Worm (Caenorhabditis elegans) whole organism, mixed stage, embryonic: Measurements from ENCODE around the gene srsx-31.

Experiments used
- M03D4.4 ChIP-seq: sonication (generic microtip); optimal IDR thresholded peaks from 2 replicates; lab custom pipeline; 2017; ENCODE audit warnings: mild to moderate bottlenecking, missing genetic modification characterization, missing compliant biosample characterization
- bed-3 ChIP-seq: fragments of 200-800 bp; sonication (Bioruptor generic); optimal IDR thresholded peaks from 3 replicates; lab custom pipeline; 2018; ENCODE audit warnings: mild to moderate bottlenecking, missing genetic modification characterization, moderate library complexity, missing compliant biosample characterization
- blmp-1 ChIP-seq: fragments of 150-350 bp; optimal IDR thresholded peaks from 2 replicates; lab custom pipeline; 2014; ENCODE audit warnings: missing biosample characterization, missing genetic modification characterization
- ceh-39 ChIP-seq: fragments of 150-350 bp; optimal IDR thresholded peaks from 2 replicates; lab custom pipeline; 2014; ENCODE audit warnings: missing biosample characterization, missing genetic modification characterization
- ceh-43 ChIP-seq: fragments of 200-800 bp; sonication (Bioruptor generic); optimal IDR thresholded peaks from 2 replicates; lab custom pipeline; 2018; ENCODE audit warnings: mild to moderate bottlenecking, missing genetic modification characterization, moderate library complexity, missing compliant biosample characterization
- ceh-83 ChIP-seq: fragments of 200-800 bp; sonication (Bioruptor generic); optimal IDR thresholded peaks from 2 replicates; lab custom pipeline; 2018; ENCODE audit warnings: mild to moderate bottlenecking, missing genetic modification characterization, missing compliant biosample characterization
- ces-1 ChIP-seq: fragments of 150-350 bp; optimal IDR thresholded peaks from 2 replicates; lab custom pipeline; 2014; ENCODE audit warnings: missing biosample characterization, missing genetic modification reagents, missing genetic modification characterization
- cnd-1 ChIP-seq: fragments of 200-800 bp; sonication (Bioruptor generic); optimal IDR thresholded peaks from 2 replicates; lab custom pipeline; 2018; ENCODE audit warnings: mild to moderate bottlenecking, missing genetic modification characterization, missing compliant biosample characterization
- drap-1 ChIP-seq: fragments of 200-800 bp; sonication (Bioruptor generic); optimal IDR thresholded peaks from 3 replicates; lab custom pipeline; 2018; ENCODE audit warnings: mild to moderate bottlenecking, missing genetic modification characterization, missing compliant biosample characterization
- elt-1 ChIP-seq: sonication (generic microtip); optimal IDR thresholded peaks from 2 replicates; lab custom pipeline; 2017; ENCODE audit warnings: missing genetic modification characterization, mild to moderate bottlenecking, missing compliant biosample characterization, antibody characterized with exemption, moderate library complexity, borderline replicate concordance; ENCODE audit not compliant: insufficient read depth
- elt-3 ChIP-seq: fragments of 150-350 bp; optimal IDR thresholded peaks from 2 replicates; lab custom pipeline; 2014; ENCODE audit warnings: missing biosample characterization, missing genetic modification characterization
- flh-1 ChIP-seq: fragments of 200-800 bp; sonication (Bioruptor generic); optimal IDR thresholded peaks from 2 replicates; lab custom pipeline; 2018; ENCODE audit warnings: mild to moderate bottlenecking, missing genetic modification characterization, moderate library complexity, missing compliant biosample characterization
- ham-2 ChIP-seq: fragments of 200-800 bp; sonication (Bioruptor generic); optimal IDR thresholded peaks from 2 replicates; lab custom pipeline; 2018; ENCODE audit warnings: mild to moderate bottlenecking, missing genetic modification characterization, missing compliant biosample characterization
- hlh-1 ChIP-seq: fragments of 150-350 bp; optimal IDR thresholded peaks from 2 replicates; lab custom pipeline; 2014; ENCODE audit warnings: missing biosample characterization, missing genetic modification reagents, missing genetic modification characterization
- lin-13 ChIP-seq: fragments of 150-350 bp; optimal IDR thresholded peaks from 2 replicates; lab custom pipeline; 2014; ENCODE audit warnings: missing biosample characterization, missing genetic modification characterization
- lin-32 ChIP-seq: fragments of 200-800 bp; sonication (Bioruptor generic); optimal IDR thresholded peaks from 2 replicates; lab custom pipeline; 2018; ENCODE audit warnings: mild to moderate bottlenecking, missing genetic modification characterization, missing compliant biosample characterization
- lsy-2 ChIP-seq: fragments of 150-350 bp; optimal IDR thresholded peaks from 2 replicates; lab custom pipeline; 2014; ENCODE audit warnings: missing biosample characterization, missing genetic modification characterization
- mab-5 ChIP-seq: fragments of 150-350 bp; optimal IDR thresholded peaks from 2 replicates; lab custom pipeline; 2014; ENCODE audit warnings: missing biosample characterization, missing genetic modification characterization
- mep-1 ChIP-seq: fragments of 150-350 bp; optimal IDR thresholded peaks from 2 replicates; lab custom pipeline; 2017; ENCODE audit warnings: missing biosample characterization, missing genetic modification reagents, missing genetic modification characterization, inconsistent platforms
- mls-2 ChIP-seq: sonication (generic microtip); optimal IDR thresholded peaks from 2 replicates; lab custom pipeline; 2016; ENCODE audit warnings: mild to moderate bottlenecking, missing genetic modification characterization, moderate library complexity, missing compliant biosample characterization
- nhr-12 ChIP-seq: fragments of 150-350 bp; optimal IDR thresholded peaks from 2 replicates; lab custom pipeline; 2014; ENCODE audit warnings: missing biosample characterization, missing genetic modification characterization
- nhr-2 ChIP-seq: fragments of 150-350 bp; optimal IDR thresholded peaks from 2 replicates; lab custom pipeline; 2014; ENCODE audit warnings: missing biosample characterization, missing genetic modification characterization
- nhr-237 ChIP-seq: fragments of 150-350 bp; optimal IDR thresholded peaks from 2 replicates; lab custom pipeline; 2014; ENCODE audit warnings: missing biosample characterization, missing genetic modification characterization
- nhr-28 ChIP-seq: fragments of 150-350 bp; optimal IDR thresholded peaks from 2 replicates; lab custom pipeline; 2014; ENCODE audit warnings: missing biosample characterization, missing genetic modification characterization
- nhr-76 ChIP-seq: sonication (generic microtip); optimal IDR thresholded peaks from 2 replicates; lab custom pipeline; 2017; ENCODE audit warnings: missing biosample characterization, missing genetic modification characterization
- pha-4 ChIP-seq: fragments of 150-350 bp; optimal IDR thresholded peaks from 2 replicates; lab custom pipeline; 2018; ENCODE audit warnings: missing biosample characterization, missing genetic modification reagents, missing genetic modification characterization
- sem-2 ChIP-seq: fragments of 200-800 bp; sonication (Bioruptor generic); optimal IDR thresholded peaks from 2 replicates; lab custom pipeline; 2018; ENCODE audit warnings: mild to moderate bottlenecking, missing genetic modification characterization, missing compliant biosample characterization
- snpc-4 ChIP-seq: fragments of 150-350 bp; optimal IDR thresholded peaks from 2 replicates; lab custom pipeline; 2014; ENCODE audit warnings: missing biosample characterization, missing genetic modification characterization
- sptf-1 ChIP-seq: sonication (generic microtip); optimal IDR thresholded peaks from 2 replicates; lab custom pipeline; 2017; ENCODE audit warnings: mild to moderate bottlenecking, missing genetic modification characterization, moderate library complexity, missing compliant biosample characterization
- tbx-8 ChIP-seq: fragments of 200-800 bp; sonication (Bioruptor generic); optimal IDR thresholded peaks from 2 replicates; lab custom pipeline; 2018; ENCODE audit warnings: mild to moderate bottlenecking, missing genetic modification characterization, moderate library complexity, missing compliant biosample characterization
- unc-120 ChIP-seq: sonication (generic microtip); optimal IDR thresholded peaks from 2 replicates; lab custom pipeline; 2017; ENCODE audit warnings: missing genetic modification characterization, missing compliant biosample characterization; ENCODE audit not compliant: poor library complexity, severe bottlenecking
- unc-39 ChIP-seq: fragments of 150-350 bp; optimal IDR thresholded peaks from 2 replicates; lab custom pipeline; 2014; ENCODE audit warnings: missing biosample characterization, missing genetic modification characterization
- unc-62 ChIP-seq: fragments of 150-350 bp; optimal IDR thresholded peaks from 2 replicates; lab custom pipeline; 2014; ENCODE audit warnings: missing biosample characterization, missing genetic modification reagents, missing genetic modification characterization
- zip-8 ChIP-seq: fragments of 150-350 bp; optimal IDR thresholded peaks from 2 replicates; lab custom pipeline; 2014; ENCODE audit warnings: missing biosample characterization, missing genetic modification characterization
- ztf-11 ChIP-seq: fragments of 150-350 bp; optimal IDR thresholded peaks from 2 replicates; lab custom pipeline; 2014; ENCODE audit warnings: missing biosample characterization, missing genetic modification characterization

The srsx-31 gene

DNA sequence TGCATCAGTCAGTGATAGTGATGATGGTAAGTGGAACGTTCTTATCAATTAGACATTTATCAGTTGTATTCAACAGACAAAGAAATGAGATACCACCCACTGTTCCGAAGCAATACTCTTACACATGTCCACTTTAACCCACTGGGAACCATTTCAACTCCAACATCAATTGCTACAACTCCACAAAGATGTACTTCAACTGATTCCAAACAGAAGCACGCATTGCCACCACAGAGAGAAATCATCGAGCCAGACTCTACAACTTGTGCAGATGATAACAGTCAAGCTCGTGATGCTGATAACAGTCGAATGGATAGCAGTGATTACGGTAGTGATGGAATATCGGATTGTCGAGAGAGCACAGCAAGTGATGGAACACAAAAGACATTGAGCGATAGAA lies 19.0 kb downstream of the srsx-31 start:
- TF ChIP-seq bed-3 (GFP tag; lab: Kevin White, UChicago) (no peak), nhr-76 (tag; lab: Kevin White, UChicago) (no peak), elt-3 (tag; lab: Kevin White, UChicago) (no peak), lsy-2 (tag; lab: Kevin White, UChicago) (no peak), nhr-28 (tag; lab: Kevin White, UChicago) (no peak), unc-62 (GFP tag; lab: Kevin White, UChicago) (no peak), elt-1 (no peak)

DNA sequence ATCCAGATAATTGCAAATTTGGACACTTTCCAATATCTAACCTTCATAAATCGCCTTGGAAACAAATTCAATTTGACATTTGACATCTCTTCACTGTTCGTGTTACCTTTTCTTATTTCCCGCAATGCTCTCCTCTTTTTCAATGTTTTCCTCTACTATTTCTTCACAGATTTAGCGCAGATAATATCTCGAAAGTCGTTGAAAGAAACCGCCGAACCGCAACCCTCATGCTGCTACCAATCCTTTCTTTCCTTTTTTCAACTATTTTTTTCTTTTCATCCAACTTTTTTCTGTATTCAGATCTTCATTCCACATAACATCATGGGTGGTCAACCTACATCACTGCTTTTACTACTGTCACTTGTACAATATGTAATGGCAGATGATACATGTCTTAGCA lies 20.5 kb downstream of the srsx-31 start, which contains the start of gene T19B10.5:
T19B10.5 (plus strand) TSS at position 301 of the 400 bp plus-strand sequence.
- TF ChIP-seq nhr-2 (tag; lab: Kevin White, UChicago) (no peak), lin-32 (GFP tag; lab: Kevin White, UChicago) (no peak), nhr-12 (tag; lab: Kevin White, UChicago) (no peak), unc-120 (no peak), pha-4 (no peak), zip-8 (no peak), ceh-39 (tag; lab: Kevin White, UChicago) (no peak), elt-1 (no peak), snpc-4 (no peak), mep-1 (tag; lab: Kevin White, UChicago) (no peak), ham-2 (GFP tag; lab: Kevin White, UChicago) (no peak), ceh-83 (no peak)

ce11 chrV:11231177-11231576 lies 23.7 kb downstream of the srsx-31 start:
- no peak for TF ChIP-seq cnd-1 (tag; lab: Kevin White, UChicago)

DNA sequence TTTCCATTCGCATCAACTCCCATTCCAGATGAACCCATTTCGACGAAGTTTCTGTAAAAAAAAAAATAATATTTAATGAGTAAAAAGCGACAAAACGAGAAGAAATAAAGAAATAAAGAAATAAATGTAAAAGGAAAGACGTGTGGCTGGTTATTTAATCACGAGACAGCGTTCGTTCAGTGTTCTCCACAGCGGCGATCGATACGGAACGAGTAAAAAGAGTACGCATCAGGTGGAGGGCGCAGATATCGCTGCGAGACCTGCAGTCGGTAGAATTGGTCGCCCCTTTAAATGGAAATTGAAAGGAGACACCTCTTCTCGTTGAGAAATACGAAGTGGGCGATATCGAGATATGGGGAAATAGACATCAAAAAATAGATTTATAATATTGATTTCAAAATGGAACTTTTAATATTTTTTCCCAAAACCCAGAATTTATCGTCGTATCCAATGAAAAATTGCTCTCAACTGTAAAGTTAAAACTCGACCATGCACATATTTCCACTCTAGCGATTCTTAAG lies 26.2 kb downstream of the srsx-31 start, which contains the start of gene pqn-70:
pqn-70 (minus strand) TSS at position 51 of the 521 bp plus-strand sequence.
- TF ChIP-seq elt-1, result no peak
- TF ChIP-seq mab-5 (tag; lab: Kevin White, UChicago), result no peak
- TF ChIP-seq ceh-39 (tag; lab: Kevin White, UChicago), result peak; percentile 92
- TF ChIP-seq unc-62 (GFP tag; lab: Kevin White, UChicago), result no peak
- peak; percentile 8 for TF ChIP-seq nhr-12 (tag; lab: Kevin White, UChicago)
- no peak for TF ChIP-seq ztf-11 (tag; lab: Kevin White, UChicago)
- peak; percentile 91 for TF ChIP-seq mep-1 (tag; lab: Kevin White, UChicago)
- TF ChIP-seq sem-2, result no peak
- TF ChIP-seq tbx-8, result no peak
- TF ChIP-seq sptf-1 (tag; lab: Kevin White, UChicago), result no peak
- TF ChIP-seq nhr-28 (tag; lab: Kevin White, UChicago), result no peak
- no peak for TF ChIP-seq cnd-1 (tag; lab: Kevin White, UChicago)
- peak; percentile 28 for TF ChIP-seq drap-1 (GFP tag; lab: Kevin White, UChicago)
- peak; percentile 86 for TF ChIP-seq ces-1 (GFP tag; lab: Kevin White, UChicago)
- TF ChIP-seq zip-8, result no peak
- no peak for TF ChIP-seq flh-1 (GFP tag; lab: Kevin White, UChicago)
- no peak for TF ChIP-seq bed-3 (GFP tag; lab: Kevin White, UChicago)
- TF ChIP-seq nhr-237 (tag; lab: Kevin White, UChicago), result peak; percentile 5
- peak; percentile 62 for TF ChIP-seq ceh-83
- TF ChIP-seq unc-39 (tag; lab: Kevin White, UChicago), result no peak
- peak; percentile 98 for TF ChIP-seq unc-120
- TF ChIP-seq ceh-43 (GFP tag; lab: Kevin White, UChicago), result no peak
- peak; percentile 50 for TF ChIP-seq lsy-2 (tag; lab: Kevin White, UChicago)
- TF ChIP-seq nhr-76 (tag; lab: Kevin White, UChicago), result no peak
- TF ChIP-seq elt-3 (tag; lab: Kevin White, UChicago), result peak; percentile 1
- no peak for TF ChIP-seq lin-32 (GFP tag; lab: Kevin White, UChicago)
- peak; percentile 26 for TF ChIP-seq M03D4.4 (tag; lab: Kevin White, UChicago)
- peak; percentile 66 for TF ChIP-seq lin-13 (tag; lab: Kevin White, UChicago)
- no peak for TF ChIP-seq hlh-1 (tag; lab: Kevin White, UChicago)
- TF ChIP-seq nhr-2 (tag; lab: Kevin White, UChicago), result peak; percentile 5
- TF ChIP-seq mls-2 (tag; lab: Kevin White, UChicago), result peak; percentile 25
- no peak for TF ChIP-seq ham-2 (GFP tag; lab: Kevin White, UChicago)
- peak; percentile 44 for TF ChIP-seq pha-4
- TF ChIP-seq snpc-4, result no peak
- TF ChIP-seq blmp-1, result no peak
